Worm (Caenorhabditis elegans) whole organism, L2 larva: ENCODE data around the gene hlh-25.

Experiments
- alr-1 ChIP-seq: fragments of 150-350 bp; optimal IDR thresholded peaks from 2 replicates; lab custom pipeline; 2014; ENCODE audit warnings: missing biosample characterization, missing genetic modification characterization
- aly-2 ChIP-seq: fragments of 150-350 bp; optimal IDR thresholded peaks from 2 replicates; lab custom pipeline; 2014; ENCODE audit warnings: missing biosample characterization, missing genetic modification characterization
- ama-1 ChIP-seq: fragments of 150-350 bp; optimal IDR thresholded peaks from 2 replicates; lab custom pipeline; 2018; ENCODE audit warnings: inconsistent platforms
- blmp-1 ChIP-seq: sonication (generic microtip); optimal IDR thresholded peaks from 2 replicates; lab custom pipeline; 2017; ENCODE audit warnings: missing genetic modification characterization, mild to moderate bottlenecking, missing compliant biosample characterization, antibody characterized with exemption, moderate library complexity; ENCODE audit not compliant: insufficient read depth
- ceh-16 ChIP-seq: fragments of 150-350 bp; optimal IDR thresholded peaks from 2 replicates; lab custom pipeline; 2014; ENCODE audit warnings: missing biosample characterization, missing genetic modification characterization
- fos-1 ChIP-seq: fragments of 150-350 bp; optimal IDR thresholded peaks from 2 replicates; lab custom pipeline; 2014; ENCODE audit warnings: missing biosample characterization, missing genetic modification characterization
- lin-13 ChIP-seq: fragments of 150-350 bp; optimal IDR thresholded peaks from 2 replicates; lab custom pipeline; 2014; ENCODE audit warnings: missing biosample characterization, missing genetic modification reagents, missing genetic modification characterization
- nhr-10 ChIP-seq: sonication (generic microtip); optimal IDR thresholded peaks from 2 replicates; lab custom pipeline; 2017; ENCODE audit warnings: missing biosample characterization, missing genetic modification characterization
- nhr-237 ChIP-seq: fragments of 150-350 bp; optimal IDR thresholded peaks from 2 replicates; lab custom pipeline; 2014; ENCODE audit warnings: missing biosample characterization, missing genetic modification characterization
- nhr-25 ChIP-seq: fragments of 150-350 bp; sonication (generic microtip); optimal IDR thresholded peaks from 3 replicates; lab custom pipeline; 2014; ENCODE audit warnings: missing biosample characterization, missing genetic modification characterization
- nhr-77 ChIP-seq: fragments of 150-350 bp; optimal IDR thresholded peaks from 2 replicates; lab custom pipeline; 2014; ENCODE audit warnings: missing biosample characterization, missing genetic modification characterization
- peb-1 ChIP-seq: fragments of 150-350 bp; optimal IDR thresholded peaks from 2 replicates; lab custom pipeline; 2014; ENCODE audit warnings: missing biosample characterization, missing genetic modification characterization
- snpc-4 ChIP-seq: fragments of 150-350 bp; optimal IDR thresholded peaks from 2 replicates; lab custom pipeline; 2014; ENCODE audit warnings: missing biosample characterization, missing genetic modification characterization
- unc-39 ChIP-seq: fragments of 150-350 bp; optimal IDR thresholded peaks from 2 replicates; lab custom pipeline; 2014; ENCODE audit warnings: missing biosample characterization, missing genetic modification characterization

DNA sequence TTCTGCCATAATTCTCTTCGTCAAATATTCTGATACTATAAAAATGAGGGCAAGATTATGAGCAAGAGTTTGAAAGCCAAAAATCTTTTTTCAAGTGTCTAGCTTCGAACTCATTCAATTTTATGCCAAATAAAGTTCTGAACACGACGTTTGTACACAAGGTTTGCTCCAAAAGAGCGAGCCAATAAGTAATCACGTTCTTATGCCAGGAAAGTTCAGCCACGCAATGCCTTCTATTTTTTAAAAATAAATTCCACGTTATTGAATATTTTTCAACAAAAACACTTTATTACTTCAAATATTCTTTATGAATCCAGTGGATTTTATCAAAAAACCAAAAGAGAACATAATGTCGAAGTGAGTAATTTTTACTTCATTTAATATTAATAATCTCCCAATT is 47.2 kb upstream of the hlh-25 start, which contains the start of gene nep-5:
- no peak for TF ChIP-seq nhr-77
- no peak for TF ChIP-seq lin-13 (GFP tag; lab: Kevin White, UChicago)
- TF ChIP-seq ama-1 = no peak
- no peak for TF ChIP-seq peb-1
- TF ChIP-seq alr-1 (tag; lab: Kevin White, UChicago) = no peak
- TF ChIP-seq blmp-1 = no peak
- TF ChIP-seq ceh-16 (tag; lab: Kevin White, UChicago) = no peak
- TF ChIP-seq unc-39 = no peak
- TF ChIP-seq fos-1 = no peak
- no peak for TF ChIP-seq nhr-10
- no peak for TF ChIP-seq snpc-4 (tag; lab: Kevin White, UChicago)
- TF ChIP-seq nhr-25 = no peak
- no peak for TF ChIP-seq nhr-237 (tag; lab: Kevin White, UChicago)
- TF ChIP-seq aly-2 (tag; lab: Kevin White, UChicago) = no peak
